Worm (Caenorhabditis elegans) whole organism, early embryonic: ENCODE measurements around the gene fbxa-220.

Experiments used
- B0310.2 ChIP-seq: sonication (generic microtip); optimal IDR thresholded peaks from 2 replicates; lab custom pipeline; 2016; ENCODE audit warnings: mild to moderate bottlenecking, missing genetic modification characterization, missing compliant biosample characterization
- F13C5.2 ChIP-seq: sonication (generic microtip); optimal IDR thresholded peaks from 2 replicates; lab custom pipeline; 2017; ENCODE audit warnings: mild to moderate bottlenecking, missing genetic modification characterization, inconsistent platforms, missing compliant biosample characterization
- aly-1 ChIP-seq: sonication (generic microtip); optimal IDR thresholded peaks from 2 replicates; lab custom pipeline; 2016; ENCODE audit warnings: missing genetic modification characterization, missing compliant biosample characterization
- ama-1 ChIP-seq: fragments of 150-350 bp; optimal IDR thresholded peaks from 2 replicates; lab custom pipeline; 2014
- ceh-13 ChIP-seq: fragments of 200-800 bp; sonication (Bioruptor generic); optimal IDR thresholded peaks from 2 replicates; lab custom pipeline; 2018; ENCODE audit warnings: mild to moderate bottlenecking, missing genetic modification characterization, missing compliant biosample characterization
- ceh-36 ChIP-seq: sonication (generic microtip); optimal IDR thresholded peaks from 2 replicates; lab custom pipeline; 2016; ENCODE audit warnings: missing genetic modification characterization, inconsistent platforms, missing compliant biosample characterization
- ets-7 ChIP-seq: sonication (generic microtip); optimal IDR thresholded peaks from 2 replicates; lab custom pipeline; 2016; ENCODE audit warnings: missing genotype, missing genetic modification characterization, missing compliant biosample characterization
- flt-1 ChIP-seq: fragments of 200-800 bp; sonication (Bioruptor generic); IDR thresholded peaks from 2 replicates; pipeline ENCODE4 v1.3.6; 2022; ENCODE audit warnings: missing genetic modification characterization, missing compliant biosample characterization
- hmbx-1 ChIP-seq: sonication (generic microtip); optimal IDR thresholded peaks from 2 replicates; lab custom pipeline; 2016; ENCODE audit warnings: mild to moderate bottlenecking, missing genetic modification characterization, missing compliant biosample characterization
- hmg-4 ChIP-seq: fragments of 200-800 bp; sonication (Bioruptor generic); optimal IDR thresholded peaks from 2 replicates; lab custom pipeline; 2018; ENCODE audit warnings: mild to moderate bottlenecking, missing genetic modification characterization, missing compliant biosample characterization
- hnd-1 ChIP-seq: sonication (generic microtip); optimal IDR thresholded peaks from 2 replicates; lab custom pipeline; 2016; ENCODE audit warnings: missing genetic modification characterization, missing compliant biosample characterization
- pes-1 ChIP-seq: fragments of 200-800 bp; sonication (Bioruptor generic); IDR thresholded peaks from 2 replicates; pipeline ENCODE4 v1.3.6; 2022; ENCODE audit warnings: missing genetic modification reagents, missing genetic modification characterization, missing compliant biosample characterization
- scrt-1 ChIP-seq: fragments of 200-800 bp; sonication (Bioruptor generic); IDR thresholded peaks from 2 replicates; pipeline ENCODE4 v1.3.6; 2022; ENCODE audit warnings: missing genetic modification characterization, missing compliant biosample characterization
- sea-1 ChIP-seq: fragments of 200-800 bp; sonication (Bioruptor generic); conservative IDR thresholded peaks from 2 replicates; pipeline ENCODE4 v1.3.6; 2022; ENCODE audit warnings: missing genetic modification characterization, missing compliant biosample characterization
- tbx-11 ChIP-seq: fragments of 200-800 bp; sonication (Bioruptor generic); IDR thresholded peaks from 2 replicates; pipeline ENCODE4 v1.3.6; 2022; ENCODE audit warnings: missing genetic modification characterization, missing compliant biosample characterization
- tbx-37 ChIP-seq: fragments of 200-800 bp; sonication (Bioruptor generic); conservative IDR thresholded peaks from 2 replicates; pipeline ENCODE4 v1.3.6; 2022; ENCODE audit warnings: missing genetic modification reagents, missing genetic modification characterization, missing compliant biosample characterization
- tra-4 ChIP-seq: sonication (generic microtip); optimal IDR thresholded peaks from 2 replicates; lab custom pipeline; 2017; ENCODE audit warnings: missing genetic modification characterization, missing compliant biosample characterization

fbxa-220 gene

ce11 chrIII:11457911-11458310 is 26.1 kb downstream of the fbxa-220 start:
- TF ChIP-seq hmbx-1 (no peak), pes-1 (GFP tag; lab: Robert Waterston, UW) (no peak), tbx-37 (GFP tag; lab: Robert Waterston, UW) (no peak), ets-7 (tag; lab: Kevin White, UChicago) (no peak), hmg-4 (GFP tag; lab: Kevin White, UChicago) (no peak), ceh-13 (GFP tag; lab: Kevin White, UChicago) (no peak), B0310.2 (tag; lab: Kevin White, UChicago) (no peak), tra-4 (tag; lab: Kevin White, UChicago) (no peak), flt-1 (GFP tag; lab: Robert Waterston, UW) (no peak), ceh-36 (no peak)

- no peak for TF ChIP-seq ceh-36
- TF ChIP-seq pes-1 (GFP tag; lab: Robert Waterston, UW) = no peak
- TF ChIP-seq flt-1 (GFP tag; lab: Robert Waterston, UW) = no peak
- no peak for TF ChIP-seq ceh-13 (GFP tag; lab: Kevin White, UChicago)
- no peak for TF ChIP-seq ama-1 (lab: Kevin White, UChicago)
- no peak for TF ChIP-seq scrt-1 (GFP tag; lab: Robert Waterston, UW)
- TF ChIP-seq ets-7 (tag; lab: Kevin White, UChicago) = no peak
- no peak for TF ChIP-seq hmbx-1
- TF ChIP-seq tbx-37 (GFP tag; lab: Robert Waterston, UW) = no peak
- TF ChIP-seq hnd-1 (tag; lab: Kevin White, UChicago) = no peak
These were observed 27.4 kb downstream of the fbxa-220 start, which contains the start of gene plr-1 for ce11 chrIII:11456577-11456976. Gene plr-1 (plus strand): TSS chrIII:11456877.

ce11 chrIII:11453970-11454369 is 30.0 kb downstream of the fbxa-220 start:
- TF ChIP-seq B0310.2 (tag; lab: Kevin White, UChicago) = no peak
- peak; percentile 20 for TF ChIP-seq ceh-36
- TF ChIP-seq sea-1 (GFP tag; lab: Robert Waterston, UW) = no peak

ce11 chrIII:11452530-11452929 is 31.5 kb downstream of the fbxa-220 start:
- TF ChIP-seq ama-1 (lab: Kevin White, UChicago) = no peak
- TF ChIP-seq pes-1 (GFP tag; lab: Robert Waterston, UW) = no peak
- TF ChIP-seq ets-7 (tag; lab: Kevin White, UChicago) = no peak
- TF ChIP-seq tra-4 (tag; lab: Kevin White, UChicago) = no peak
- no peak for TF ChIP-seq hnd-1 (tag; lab: Kevin White, UChicago)
- no peak for TF ChIP-seq B0310.2 (tag; lab: Kevin White, UChicago)
- TF ChIP-seq hmbx-1 = no peak
- no peak for TF ChIP-seq hmg-4 (GFP tag; lab: Kevin White, UChicago)
- no peak for TF ChIP-seq tbx-37 (GFP tag; lab: Robert Waterston, UW)
- no peak for TF ChIP-seq sea-1 (GFP tag; lab: Robert Waterston, UW)
- no peak for TF ChIP-seq flt-1 (GFP tag; lab: Robert Waterston, UW)
- TF ChIP-seq F13C5.2 = no peak
- no peak for TF ChIP-seq ceh-36
- no peak for TF ChIP-seq scrt-1 (GFP tag; lab: Robert Waterston, UW)
- no peak for TF ChIP-seq aly-1 (tag; lab: Kevin White, UChicago)
- TF ChIP-seq ceh-13 (GFP tag; lab: Kevin White, UChicago) = no peak

ce11 chrIII:11451380-11451779 is 32.6 kb downstream of the fbxa-220 start:
- TF ChIP-seq tbx-11 = no peak
- TF ChIP-seq ceh-36 = no peak
- TF ChIP-seq ets-7 (tag; lab: Kevin White, UChicago) = no peak
- TF ChIP-seq hmg-4 (GFP tag; lab: Kevin White, UChicago) = no peak
- no peak for TF ChIP-seq sea-1 (GFP tag; lab: Robert Waterston, UW)

ce11 chrIII:11448330-11448729 is 35.7 kb downstream of the fbxa-220 start:
- TF ChIP-seq ceh-36 = no peak

- no peak for TF ChIP-seq tra-4 (tag; lab: Kevin White, UChicago)
- TF ChIP-seq hnd-1 (tag; lab: Kevin White, UChicago) = no peak
- TF ChIP-seq hmg-4 (GFP tag; lab: Kevin White, UChicago) = no peak
- TF ChIP-seq aly-1 (tag; lab: Kevin White, UChicago) = no peak
- TF ChIP-seq scrt-1 (GFP tag; lab: Robert Waterston, UW) = no peak
- no peak for TF ChIP-seq ets-7 (tag; lab: Kevin White, UChicago)
- no peak for TF ChIP-seq flt-1 (GFP tag; lab: Robert Waterston, UW)
- TF ChIP-seq ama-1 (lab: Kevin White, UChicago) = no peak
- TF ChIP-seq F13C5.2 = no peak
- TF ChIP-seq B0310.2 (tag; lab: Kevin White, UChicago) = no peak
- TF ChIP-seq ceh-13 (GFP tag; lab: Kevin White, UChicago) = no peak
- TF ChIP-seq tbx-11 = no peak
- TF ChIP-seq ceh-36 = no peak
- no peak for TF ChIP-seq hmbx-1
- TF ChIP-seq pes-1 (GFP tag; lab: Robert Waterston, UW) = no peak
- no peak for TF ChIP-seq tbx-37 (GFP tag; lab: Robert Waterston, UW)
- no peak for TF ChIP-seq sea-1 (GFP tag; lab: Robert Waterston, UW)
These were observed 37.2 kb downstream of the fbxa-220 start for ce11 chrIII:11446826-11447225.

- TF ChIP-seq hmg-4 (GFP tag; lab: Kevin White, UChicago) (no peak), hmbx-1 (no peak), ceh-13 (GFP tag; lab: Kevin White, UChicago) (no peak), pes-1 (GFP tag; lab: Robert Waterston, UW) (no peak), B0310.2 (tag; lab: Kevin White, UChicago) (no peak), aly-1 (tag; lab: Kevin White, UChicago) (no peak), ama-1 (lab: Kevin White, UChicago) (no peak), tbx-37 (GFP tag; lab: Robert Waterston, UW) (no peak), scrt-1 (GFP tag; lab: Robert Waterston, UW) (no peak), ets-7 (tag; lab: Kevin White, UChicago) (no peak), hnd-1 (tag; lab: Kevin White, UChicago) (no peak), tra-4 (tag; lab: Kevin White, UChicago) (no peak), tbx-11 (no peak), F13C5.2 (no peak), flt-1 (GFP tag; lab: Robert Waterston, UW) (no peak), sea-1 (GFP tag; lab: Robert Waterston, UW) (no peak)
These were observed 39.1 kb downstream of the fbxa-220 start for ce11 chrIII:11444796-11445386.
